Fruit fly (Drosophila melanogaster): ENCODE data around the gene CG12723.

- no peak for TF ChIP-seq psq (optimal IDR thresholded peaks at IDR 0.05)
- TF ChIP-seq CG8478 (optimal IDR thresholded peaks at IDR 0.05), result no peak
- TF ChIP-seq pan (optimal IDR thresholded peaks at IDR 0.05), result no peak
- no peak for TF ChIP-seq usp (GFP tag; optimal IDR thresholded peaks at IDR 0.05)
- TF ChIP-seq Dll (optimal IDR thresholded peaks at IDR 0.05), result no peak
- TF ChIP-seq EcR (GFP tag; optimal IDR thresholded peaks at IDR 0.05), result no peak
These were observed 49.1 kb upstream of the CG12723 start for dm6 chrX:13240812-13241211.
